Fruit fly (Drosophila melanogaster): ENCODE data around the gene Sos.
A peak's percentile ranks its signal among the peaks of the same experiment; 100 is the strongest.

The Sos gene

dm6 chr2L:13842078-13842477 is 28.5 kb downstream of the Sos start (continued):
- TF ChIP-seq amos (GFP tag; IDR thresholded peaks at IDR 0.05; ENCODE audit: partially characterized antibody) = peak; percentile 52; the same call in 1 of the 2 replicates
- no peak for TF ChIP-seq lilli (GFP tag; optimal IDR thresholded peaks at IDR 0.05)
- TF ChIP-seq Doc3 (GFP tag; IDR thresholded peaks at IDR 0.05; ENCODE audit: partially characterized antibody) = no peak
- no peak for TF ChIP-seq Dip3 (GFP tag; optimal IDR thresholded peaks at IDR 0.05)
- no peak for TF ChIP-seq scrt (GFP tag; optimal IDR thresholded peaks at IDR 0.05)
- no peak for TF ChIP-seq lab (GFP tag; optimal IDR thresholded peaks at IDR 0.05)
- no peak for TF ChIP-seq fd3F (GFP tag; optimal IDR thresholded peaks at IDR 0.05)
- TF ChIP-seq stwl (tag; optimal IDR thresholded peaks at IDR 0.05) = peak; percentile 71
- TF ChIP-seq fru (optimal IDR thresholded peaks at IDR 0.05) = no peak
- TF ChIP-seq CG10462 (GFP tag; optimal IDR thresholded peaks at IDR 0.05) = no peak
- TF ChIP-seq ind (GFP tag; optimal IDR thresholded peaks at IDR 0.05) = no peak
- TF ChIP-seq tll (GFP tag; optimal IDR thresholded peaks at IDR 0.05) = no peak
- no peak for TF ChIP-seq sens (GFP tag)
- TF ChIP-seq CG13894 (tag; optimal IDR thresholded peaks at IDR 0.05) = no peak
- TF ChIP-seq inv (GFP tag; IDR thresholded peaks at IDR 0.05; ENCODE audit: partially characterized antibody) = no peak
- no peak for TF ChIP-seq onecut (GFP tag; IDR thresholded peaks at IDR 0.05)
- no peak for TF ChIP-seq jing (GFP tag; optimal IDR thresholded peaks at IDR 0.05)
- no peak for TF ChIP-seq nerfin-2 (GFP tag; IDR thresholded peaks at IDR 0.05; ENCODE audit: partially characterized antibody)
- no peak for TF ChIP-seq CG34224 (GFP tag; IDR thresholded peaks at IDR 0.05; ENCODE audit: partially characterized antibody)
- TF ChIP-seq CG14965 (GFP tag; optimal IDR thresholded peaks at IDR 0.05; ENCODE audit: borderline replicate concordance) = no peak
- no peak for TF ChIP-seq hkb (optimal IDR thresholded peaks at IDR 0.05)
- TF ChIP-seq hkb (GFP tag; IDR thresholded peaks at IDR 0.05) = no peak
- TF ChIP-seq Oli (tag; optimal IDR thresholded peaks at IDR 0.05) = no peak
- no peak for TF ChIP-seq Neu2 (GFP tag; optimal IDR thresholded peaks at IDR 0.05; ENCODE audit: borderline replicate concordance)
- peak; percentile 35 for TF ChIP-seq trem (tag; optimal IDR thresholded peaks at IDR 0.05)

DNA sequence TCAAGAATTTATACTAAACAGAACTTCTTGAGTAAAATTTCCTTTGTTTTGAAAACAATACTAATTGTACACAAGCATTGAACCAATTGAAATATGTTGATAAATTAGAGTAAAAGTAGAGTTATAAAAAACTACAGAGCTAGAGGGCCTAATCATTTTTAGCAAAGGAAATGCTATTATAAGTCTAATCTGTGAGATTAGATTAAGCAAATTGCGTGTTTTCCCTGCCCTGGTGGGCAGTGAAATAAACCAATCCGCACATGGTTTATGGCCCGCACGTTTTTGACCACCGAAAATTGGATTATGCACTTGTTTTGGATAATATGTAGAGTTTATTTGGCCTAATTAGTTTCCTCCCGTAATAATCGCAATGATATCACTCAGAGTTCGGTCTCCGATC is 29.0 kb downstream of the Sos start:
- TF ChIP-seq sug (tag; optimal IDR thresholded peaks at IDR 0.05) (peak; percentile 75), exex (tag; optimal IDR thresholded peaks at IDR 0.05) (peak; percentile 86), CG13624 (GFP tag; optimal IDR thresholded peaks at IDR 0.05) (no peak), cwo (GFP tag; optimal IDR thresholded peaks at IDR 0.05) (peak; percentile 45)

- TF ChIP-seq Bteb2 (GFP tag; optimal IDR thresholded peaks at IDR 0.05) (no peak), MTF-1 (GFP tag; optimal IDR thresholded peaks at IDR 0.05; ENCODE audit: borderline replicate concordance) (no peak), trem (tag; optimal IDR thresholded peaks at IDR 0.05) (no peak), tap (tag; optimal IDR thresholded peaks at IDR 0.05) (no peak), Hr51 (GFP tag; optimal IDR thresholded peaks at IDR 0.05) (peak in 1 of 2 experiments; percentile 1), seq (GFP tag; IDR thresholded peaks at IDR 0.05) (no peak), sens-2 (GFP tag; IDR thresholded peaks at IDR 0.05) (no peak), Ets97D (GFP tag; optimal IDR thresholded peaks at IDR 0.05) (no peak), Sin3A (optimal IDR thresholded peaks at IDR 0.05) (no peak), CG12659 (GFP tag; optimal IDR thresholded peaks at IDR 0.05) (no peak), dmrt99B (tag; optimal IDR thresholded peaks at IDR 0.05) (no peak), grau (tag; optimal IDR thresholded peaks at IDR 0.05) (peak; percentile 42), crc (GFP tag; optimal IDR thresholded peaks at IDR 0.05) (no peak), CG9932 (GFP tag; IDR thresholded peaks at IDR 0.05) (no peak), CG31441 (GFP tag; IDR thresholded peaks at IDR 0.05) (no peak), CG7839 (tag; optimal IDR thresholded peaks at IDR 0.05) (peak; percentile 23), PHDP (tag; optimal IDR thresholded peaks at IDR 0.05) (peak; percentile 7), CG3281 (GFP tag; optimal IDR thresholded peaks at IDR 0.05) (peak; percentile 31), ro (GFP tag; IDR thresholded peaks at IDR 0.05) (no peak), tup (GFP tag; optimal IDR thresholded peaks at IDR 0.05) (no peak), unpg (GFP tag; optimal IDR thresholded peaks at IDR 0.05) (peak; percentile 10)
These were observed 30.2 kb downstream of the Sos start, which contains the start of gene CG33306 for dm6 chr2L:13843692-13844284. CG33306 (minus strand) TSS chr2L:13843742.
